Worm (Caenorhabditis elegans): ENCODE results near the gene T24F1.4.

- TF ChIP-seq W03F9.2 (tag; optimal IDR thresholded peaks at IDR 0.05) (no peak), dao-5 (tag; optimal IDR thresholded peaks at IDR 0.05) (no peak), him-1 (tag; optimal IDR thresholded peaks at IDR 0.05) (no peak)
Measured at ce11 chrII:11279971-11280370, 34.1 kb downstream of the T24F1.4 start.

Measured in whole organism, L4/young adult.